Worm (Caenorhabditis elegans) whole organism, midembryonic: ENCODE data around the gene Y110A2AL.4.

Source experiments
- T22C8.4 ChIP-seq: fragments of 200-800 bp; sonication (Bioruptor generic); IDR thresholded peaks from 2 replicates; pipeline ENCODE4 v1.3.6; 2022; ENCODE audit warnings: missing genetic modification characterization, missing compliant biosample characterization
- cog-1 ChIP-seq: sonication (generic microtip); optimal IDR thresholded peaks from 2 replicates; lab custom pipeline; 2016; ENCODE audit warnings: missing genetic modification characterization, missing compliant biosample characterization
- flt-1 ChIP-seq: fragments of 200-800 bp; sonication (Bioruptor generic); IDR thresholded peaks from 2 replicates; pipeline ENCODE4 v1.3.6; 2022; ENCODE audit warnings: missing genetic modification characterization, missing compliant biosample characterization
- klf-2 ChIP-seq: fragments of 200-800 bp; sonication (Bioruptor generic); conservative IDR thresholded peaks from 2 replicates; pipeline ENCODE4 v1.3.6; 2022; ENCODE audit warnings: missing genetic modification reagents, missing genetic modification characterization, missing compliant biosample characterization
- med-1 ChIP-seq: sonication (generic microtip); optimal IDR thresholded peaks from 2 replicates; lab custom pipeline; 2017; ENCODE audit warnings: missing genetic modification characterization, mild to moderate bottlenecking, missing compliant biosample characterization, antibody characterized with exemption, missing genetic modification reagents; ENCODE audit not compliant: insufficient read depth
- ref-1 ChIP-seq: fragments of 200-800 bp; sonication (Bioruptor generic); conservative IDR thresholded peaks from 2 replicates; pipeline ENCODE4 v1.3.6; 2022; ENCODE audit warnings: missing genetic modification reagents, missing genetic modification characterization, missing compliant biosample characterization
- tab-1 ChIP-seq: fragments of 200-800 bp; sonication (Bioruptor generic); IDR thresholded peaks from 2 replicates; pipeline ENCODE4 v1.3.6; 2022; ENCODE audit warnings: missing genetic modification characterization, missing compliant biosample characterization
- ztf-23 ChIP-seq: fragments of 200-800 bp; sonication (Bioruptor generic); IDR thresholded peaks from 2 replicates; pipeline ENCODE4 v1.3.6; 2022; ENCODE audit warnings: missing genetic modification reagents, missing genetic modification characterization, missing compliant biosample characterization
- ztf-29 ChIP-seq: fragments of 200-800 bp; sonication (Bioruptor generic); IDR thresholded peaks from 2 replicates; pipeline ENCODE4 v1.3.6; 2022; ENCODE audit warnings: missing genetic modification reagents, missing genetic modification characterization, missing compliant biosample characterization

Y110A2AL.4 gene

DNA sequence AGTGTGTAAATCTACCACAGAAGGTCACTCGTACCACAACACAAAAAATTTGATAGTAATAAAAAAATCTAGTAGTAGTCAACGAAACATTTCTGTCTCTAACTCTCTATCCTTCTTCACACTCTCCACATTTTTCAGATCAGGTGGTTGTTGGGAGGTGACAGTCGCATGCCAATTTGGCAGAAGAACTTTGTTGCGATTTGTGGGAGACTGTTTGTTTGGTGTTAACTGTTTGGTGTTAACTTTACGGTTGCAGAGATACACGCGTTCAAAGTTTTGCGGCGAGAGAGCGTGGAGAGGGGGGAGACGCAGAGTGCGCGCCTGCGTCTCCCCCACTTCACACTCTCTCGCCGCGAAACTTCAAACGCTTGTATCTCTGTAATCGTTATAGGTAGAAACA is 34.2 kb upstream of the Y110A2AL.4 start:
- no peak for TF ChIP-seq cog-1
- no peak for TF ChIP-seq T22C8.4 (GFP tag; lab: Robert Waterston, UW)
- no peak for TF ChIP-seq ztf-29 (GFP tag; lab: Robert Waterston, UW)
- no peak for TF ChIP-seq flt-1 (GFP tag; lab: Robert Waterston, UW)
- TF ChIP-seq ztf-23 (GFP tag; lab: Robert Waterston, UW) = no peak
- no peak for TF ChIP-seq med-1 (GFP tag; lab: Kevin White, UChicago)
- no peak for TF ChIP-seq tab-1
- no peak for TF ChIP-seq klf-2
- no peak for TF ChIP-seq ref-1

DNA sequence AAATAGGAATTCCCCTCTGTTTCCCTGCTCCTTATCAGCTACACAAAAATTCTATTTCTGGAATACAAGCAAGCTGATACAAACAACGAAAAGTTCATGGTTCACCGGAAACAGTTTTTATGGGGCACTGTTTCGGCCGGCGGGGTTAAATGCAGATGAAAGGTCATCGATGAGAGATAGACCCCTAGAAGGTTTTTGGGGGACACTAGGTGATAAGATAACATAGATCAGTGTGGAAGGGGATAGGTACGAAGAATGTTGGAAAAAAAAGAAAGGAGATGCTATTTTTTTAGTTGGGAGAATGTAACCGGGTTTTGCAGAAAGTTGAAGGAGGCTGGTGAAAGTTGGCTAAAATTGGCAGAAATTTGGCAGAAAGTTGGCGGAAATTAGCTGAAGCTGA is 33.5 kb upstream of the Y110A2AL.4 start:
- no peak for TF ChIP-seq flt-1 (GFP tag; lab: Robert Waterston, UW)
- no peak for TF ChIP-seq ztf-29 (GFP tag; lab: Robert Waterston, UW)
- TF ChIP-seq ref-1 = no peak
- TF ChIP-seq tab-1 = no peak
- TF ChIP-seq ztf-23 (GFP tag; lab: Robert Waterston, UW) = no peak
- TF ChIP-seq cog-1 = no peak
- no peak for TF ChIP-seq klf-2
- no peak for TF ChIP-seq T22C8.4 (GFP tag; lab: Robert Waterston, UW)
- no peak for TF ChIP-seq med-1 (GFP tag; lab: Kevin White, UChicago)

DNA sequence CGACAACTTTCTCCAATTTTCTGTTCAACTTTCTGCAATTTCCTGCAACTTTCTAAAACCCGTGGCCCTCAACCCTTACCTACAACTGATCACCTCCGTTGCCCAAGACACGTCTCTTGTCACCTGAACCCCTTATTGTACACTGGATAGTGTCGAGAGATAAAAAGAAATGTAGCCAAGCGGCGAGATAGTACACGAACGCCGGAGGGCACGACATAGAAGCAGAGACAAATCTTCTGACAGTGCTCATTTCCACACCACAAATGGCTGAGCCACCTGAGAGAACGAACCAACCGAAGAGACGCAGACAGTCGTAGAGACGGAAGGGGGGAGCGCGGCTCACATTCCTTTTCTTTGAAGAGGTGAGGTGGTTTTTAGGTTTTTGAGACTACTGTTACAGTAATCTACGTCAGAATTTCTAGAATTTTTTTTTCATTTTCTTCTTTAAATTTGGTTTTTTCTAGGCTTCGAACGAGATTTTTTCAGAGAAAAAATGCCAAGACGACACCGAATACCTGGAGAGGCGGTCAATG is 31.4 kb upstream of the Y110A2AL.4 start, which contains the start of gene K12H6.12:
TSS of gene K12H6.12 (plus strand) at position 483 of the 533 bp plus-strand sequence.
- no peak for TF ChIP-seq ztf-23 (GFP tag; lab: Robert Waterston, UW)
- TF ChIP-seq ztf-29 (GFP tag; lab: Robert Waterston, UW) = no peak
- no peak for TF ChIP-seq klf-2
- TF ChIP-seq flt-1 (GFP tag; lab: Robert Waterston, UW) = no peak
- no peak for TF ChIP-seq med-1 (GFP tag; lab: Kevin White, UChicago)
- no peak for TF ChIP-seq tab-1
- TF ChIP-seq T22C8.4 (GFP tag; lab: Robert Waterston, UW) = no peak
- TF ChIP-seq cog-1 = no peak

DNA sequence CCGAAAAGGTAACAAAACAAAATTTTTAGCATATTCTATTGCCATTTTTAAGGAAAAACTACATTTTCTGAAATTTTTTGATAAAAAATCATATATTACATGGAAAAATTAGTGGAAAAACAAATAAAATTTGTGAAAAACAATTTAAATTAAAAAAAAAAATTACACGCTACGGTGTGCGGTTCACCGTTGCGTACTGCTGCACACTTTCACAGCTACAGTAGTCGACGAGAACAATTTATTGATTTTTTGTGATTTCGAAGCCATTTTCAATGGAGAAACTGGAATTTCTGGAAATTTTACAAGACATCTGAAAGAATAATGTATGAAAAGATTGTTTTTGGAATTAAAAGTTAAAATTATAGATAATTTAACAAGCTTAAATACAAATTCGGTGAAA is 24.1 kb upstream of the Y110A2AL.4 start:
- TF ChIP-seq flt-1 (GFP tag; lab: Robert Waterston, UW) = no peak
- TF ChIP-seq cog-1 = no peak
- no peak for TF ChIP-seq tab-1
- no peak for TF ChIP-seq ztf-23 (GFP tag; lab: Robert Waterston, UW)
- TF ChIP-seq med-1 (GFP tag; lab: Kevin White, UChicago) = no peak
- no peak for TF ChIP-seq ref-1
- no peak for TF ChIP-seq klf-2
- no peak for TF ChIP-seq ztf-29 (GFP tag; lab: Robert Waterston, UW)
- no peak for TF ChIP-seq T22C8.4 (GFP tag; lab: Robert Waterston, UW)

DNA sequence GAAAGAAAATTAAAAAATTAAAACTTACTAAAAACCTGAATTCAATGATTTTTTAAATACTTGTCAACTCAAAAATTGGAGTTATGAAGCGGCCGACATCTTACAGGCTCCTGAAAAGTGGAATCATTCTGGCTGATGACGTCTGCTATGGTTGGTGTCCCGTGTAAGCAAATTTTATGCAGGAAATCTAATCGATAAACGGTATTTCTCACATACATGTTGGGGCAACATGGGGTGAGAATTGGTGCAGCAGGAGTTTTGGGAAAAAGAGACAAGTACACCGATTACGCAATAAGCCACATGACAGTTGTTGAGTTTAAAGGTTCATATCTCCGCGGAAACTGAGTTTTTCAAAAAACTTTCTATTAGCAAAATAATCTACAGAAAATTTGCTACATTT is 23.7 kb upstream of the Y110A2AL.4 start, which contains the start of gene K12H6.2:
TSS of gene K12H6.2 (minus strand) at position 101 of the 400 bp plus-strand sequence.
- TF ChIP-seq ztf-23 (GFP tag; lab: Robert Waterston, UW) (no peak), klf-2 (no peak), ref-1 (no peak), ztf-29 (GFP tag; lab: Robert Waterston, UW) (no peak), med-1 (GFP tag; lab: Kevin White, UChicago) (no peak), cog-1 (no peak), T22C8.4 (GFP tag; lab: Robert Waterston, UW) (no peak)

DNA sequence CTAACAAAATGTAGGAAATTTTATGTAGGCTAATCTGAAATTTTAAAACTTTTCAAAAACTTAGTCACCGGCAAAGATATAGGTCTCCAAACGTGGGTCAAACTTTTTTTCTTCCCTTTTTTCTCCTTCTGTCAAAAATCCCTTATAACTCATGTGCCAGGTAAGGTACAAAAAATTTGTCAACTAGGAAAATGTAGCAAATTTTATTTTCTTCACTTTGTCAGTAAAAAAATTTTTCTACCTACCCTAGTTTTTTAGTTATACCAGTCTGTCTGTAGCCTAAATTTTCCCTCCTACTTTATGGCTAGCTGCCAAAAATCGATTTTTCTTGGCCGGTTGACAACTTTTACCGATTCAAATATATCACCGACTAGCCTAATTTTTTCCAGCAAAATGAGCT is 22.4 kb upstream of the Y110A2AL.4 start, which contains the start of gene set-13:
TSS of gene set-13 (plus strand) at position 301 of the 400 bp plus-strand sequence.
- TF ChIP-seq ref-1 (no peak), flt-1 (GFP tag; lab: Robert Waterston, UW) (no peak), cog-1 (no peak), T22C8.4 (GFP tag; lab: Robert Waterston, UW) (no peak), klf-2 (no peak), ztf-29 (GFP tag; lab: Robert Waterston, UW) (no peak), ztf-23 (GFP tag; lab: Robert Waterston, UW) (no peak)

DNA sequence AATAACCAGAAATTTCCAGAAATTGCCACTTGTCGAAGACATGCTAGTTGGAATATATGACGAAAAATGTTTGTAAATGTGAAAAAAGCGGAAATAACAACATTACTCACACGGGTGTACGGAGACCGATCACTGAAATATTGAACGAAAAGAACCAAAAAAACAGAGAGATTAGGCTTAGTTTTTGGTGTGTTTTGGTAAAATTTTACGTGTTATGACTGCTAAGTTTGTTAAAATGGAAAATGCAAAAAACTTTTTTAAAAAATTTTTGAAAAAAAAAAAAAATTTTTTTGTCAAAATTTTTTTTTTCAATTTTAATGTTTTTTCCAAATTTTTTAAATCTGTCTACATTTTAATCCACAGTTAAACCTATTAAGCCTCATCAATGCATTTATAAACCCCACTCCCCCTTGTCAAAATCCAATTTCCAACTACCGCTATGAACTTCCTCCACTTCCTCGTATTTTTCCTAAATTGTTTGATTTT is 16.6 kb upstream of the Y110A2AL.4 start, which contains the start of the genes fut-4 and K12H6.10:
TSS of gene fut-4 (minus strand) at position 101 of the 486 bp plus-strand sequence.
TSS of gene K12H6.10 (plus strand) at position 436 of the 486 bp plus-strand sequence.
- no peak for TF ChIP-seq ref-1

DNA sequence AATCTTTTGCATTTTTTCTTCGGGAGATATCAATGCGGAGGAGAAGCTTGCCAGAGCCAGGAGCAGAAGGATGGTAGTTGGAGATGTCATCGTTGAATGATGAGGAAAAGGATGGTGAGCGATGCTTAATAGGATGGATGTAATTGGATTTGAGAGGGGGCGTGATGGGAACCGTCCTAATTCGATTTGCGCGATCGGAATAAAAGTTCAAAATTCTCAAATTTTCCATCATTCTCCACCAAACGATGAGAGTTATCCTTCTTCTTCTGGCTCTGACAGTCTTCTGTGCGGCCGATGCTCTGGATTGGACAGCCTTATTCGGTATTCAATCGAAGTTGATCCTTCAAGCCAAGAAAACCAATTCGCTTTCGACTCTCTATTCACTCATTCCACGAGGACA is 14.9 kb upstream of the Y110A2AL.4 start, which contains the start of the genes K12H6.4 and K12H6.9:
TSS of gene K12H6.4 (minus strand) at position 101 of the 400 bp plus-strand sequence.
TSS of gene K12H6.9 (plus strand) at position 236 of the 400 bp plus-strand sequence.
- TF ChIP-seq ref-1 (no peak), tab-1 (no peak), cog-1 (no peak), klf-2 (no peak), flt-1 (GFP tag; lab: Robert Waterston, UW) (no peak)

DNA sequence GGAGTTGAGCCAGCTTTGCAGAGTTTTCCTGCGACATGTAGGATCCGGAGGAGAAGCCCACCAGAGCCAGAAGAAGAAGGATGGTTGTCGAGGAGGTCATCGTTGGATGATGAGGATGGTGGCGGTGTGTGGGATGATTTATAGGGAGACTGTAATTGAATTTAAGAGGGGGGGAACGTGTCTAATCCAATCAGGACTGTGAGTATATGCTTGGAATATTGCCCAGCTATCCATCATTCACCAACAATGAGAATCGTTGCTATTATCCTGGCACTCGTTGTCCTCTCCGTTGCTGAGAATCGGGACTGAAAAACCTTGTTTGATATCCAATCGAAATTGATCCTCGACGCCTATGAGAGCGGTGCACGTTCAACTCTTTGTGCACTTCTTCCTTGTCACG is 13.0 kb upstream of the Y110A2AL.4 start, which contains the start of gene K12H6.5:
TSS of gene K12H6.5 (minus strand) at position 101 of the 400 bp plus-strand sequence.
- TF ChIP-seq klf-2 (no peak), ztf-29 (GFP tag; lab: Robert Waterston, UW) (no peak), cog-1 (no peak), tab-1 (no peak), T22C8.4 (GFP tag; lab: Robert Waterston, UW) (no peak), med-1 (GFP tag; lab: Kevin White, UChicago) (no peak), ref-1 (no peak), flt-1 (GFP tag; lab: Robert Waterston, UW) (no peak), ztf-23 (GFP tag; lab: Robert Waterston, UW) (no peak)

DNA sequence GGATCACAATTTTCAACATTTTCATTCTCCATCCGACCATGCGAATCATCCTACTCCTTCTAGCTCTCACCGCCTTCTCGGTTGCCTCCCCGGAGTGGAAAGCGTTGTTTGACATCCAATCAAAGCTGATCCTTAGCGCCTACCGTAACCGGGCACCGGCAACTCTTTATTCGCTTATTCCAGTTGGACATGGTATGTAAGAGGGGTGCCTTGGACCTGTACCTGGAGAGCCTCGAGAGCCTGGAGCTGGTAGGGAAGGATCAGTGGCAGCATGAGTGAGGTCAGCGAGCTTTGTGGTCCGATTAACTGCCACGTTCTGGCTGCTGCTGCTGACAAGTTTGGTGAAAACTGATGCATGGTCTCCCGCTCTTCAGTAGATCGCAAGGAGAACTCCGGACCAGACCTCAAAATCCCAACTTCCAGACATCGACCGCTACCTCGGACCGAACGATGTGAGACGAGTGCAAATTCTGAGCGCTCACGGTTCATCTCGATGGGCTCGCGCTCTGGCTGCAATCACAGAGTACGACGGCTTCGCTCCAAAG is 11.2 kb upstream of the Y110A2AL.4 start, which contains the start of gene K12H6.8:
TSS of gene K12H6.8 (plus strand) at position 38 of the 545 bp plus-strand sequence.
- TF ChIP-seq T22C8.4 (GFP tag; lab: Robert Waterston, UW) (no peak), ztf-23 (GFP tag; lab: Robert Waterston, UW) (no peak)
